Worm (Caenorhabditis elegans) whole organism, L2 larva: ENCODE results near the gene spp-27.

Experiments used
- Y55F3AM.14 ChIP-seq: fragments of 200-800 bp; sonication (Bioruptor generic); optimal IDR thresholded peaks from 2 replicates; lab custom pipeline; 2018; ENCODE audit warnings: mild to moderate bottlenecking, missing genetic modification characterization, missing compliant biosample characterization
- ama-1 ChIP-seq: fragments of 150-350 bp; optimal IDR thresholded peaks from 2 replicates; lab custom pipeline; 2018; ENCODE audit warnings: inconsistent platforms
- blmp-1 ChIP-seq: sonication (generic microtip); optimal IDR thresholded peaks from 2 replicates; lab custom pipeline; 2017; ENCODE audit warnings: missing genetic modification characterization, mild to moderate bottlenecking, missing compliant biosample characterization, antibody characterized with exemption, moderate library complexity; ENCODE audit not compliant: insufficient read depth
- ceh-16 ChIP-seq: fragments of 150-350 bp; optimal IDR thresholded peaks from 2 replicates; lab custom pipeline; 2014; ENCODE audit warnings: missing biosample characterization, missing genetic modification characterization
- elt-3 ChIP-seq: sonication (generic microtip); optimal IDR thresholded peaks from 2 replicates; lab custom pipeline; 2017; ENCODE audit warnings: missing biosample characterization, missing genetic modification characterization
- lin-39 ChIP-seq: fragments of 150-350 bp; optimal IDR thresholded peaks from 2 replicates; lab custom pipeline; 2014; ENCODE audit warnings: missing biosample characterization, missing genetic modification reagents, missing genetic modification characterization
- mab-5 ChIP-seq: fragments of 150-350 bp; optimal IDR thresholded peaks from 2 replicates; lab custom pipeline; 2014; ENCODE audit warnings: missing biosample characterization, missing genetic modification characterization
- nhr-21 ChIP-seq: fragments of 150-350 bp; optimal IDR thresholded peaks from 2 replicates; lab custom pipeline; 2014; ENCODE audit warnings: missing biosample characterization, missing genetic modification characterization
- nhr-23 ChIP-seq: fragments of 150-350 bp; optimal IDR thresholded peaks from 2 replicates; lab custom pipeline; 2014; ENCODE audit warnings: missing biosample characterization, missing genetic modification reagents, missing genetic modification characterization
- nhr-25 ChIP-seq: fragments of 150-350 bp; sonication (generic microtip); optimal IDR thresholded peaks from 3 replicates; lab custom pipeline; 2014; ENCODE audit warnings: missing biosample characterization, missing genetic modification characterization
- nhr-6 ChIP-seq: fragments of 150-350 bp; optimal IDR thresholded peaks from 2 replicates; lab custom pipeline; 2014; ENCODE audit warnings: missing biosample characterization, missing genetic modification characterization
- skn-1 ChIP-seq: sonication (generic microtip); optimal IDR thresholded peaks from 2 replicates; lab custom pipeline; 2017; ENCODE audit warnings: missing biosample characterization, missing genetic modification characterization
- unc-62 ChIP-seq: fragments of 150-350 bp; optimal IDR thresholded peaks from 2 replicates; lab custom pipeline; 2014; ENCODE audit warnings: missing biosample characterization, missing genetic modification reagents, missing genetic modification characterization
- zag-1 ChIP-seq: fragments of 150-350 bp; optimal IDR thresholded peaks from 2 replicates; lab custom pipeline; 2014; ENCODE audit warnings: missing biosample characterization, missing genetic modification characterization

ce11 chrV:6541875-6542274 is 15.1 kb downstream of the spp-27 start:
- no peak for TF ChIP-seq nhr-23 (tag; lab: Kevin White, UChicago)
- no peak for TF ChIP-seq ceh-16 (tag; lab: Kevin White, UChicago)
- no peak for TF ChIP-seq blmp-1
- TF ChIP-seq nhr-21 (tag; lab: Kevin White, UChicago), result peak; percentile 55
- no peak for TF ChIP-seq ama-1
- TF ChIP-seq nhr-25 (tag; lab: Kevin White, UChicago), result peak; percentile 21
- no peak for TF ChIP-seq zag-1 (tag; lab: Kevin White, UChicago)
- no peak for TF ChIP-seq mab-5 (tag; lab: Kevin White, UChicago)
- no peak for TF ChIP-seq skn-1
- TF ChIP-seq nhr-6, result no peak
- TF ChIP-seq Y55F3AM.14, result peak; percentile 25
- TF ChIP-seq elt-3, result no peak
- no peak for TF ChIP-seq unc-62 (GFP tag; lab: Kevin White, UChicago)
- no peak for TF ChIP-seq lin-39
